Worm (Caenorhabditis elegans): ENCODE results near the gene psr-1.

DNA sequence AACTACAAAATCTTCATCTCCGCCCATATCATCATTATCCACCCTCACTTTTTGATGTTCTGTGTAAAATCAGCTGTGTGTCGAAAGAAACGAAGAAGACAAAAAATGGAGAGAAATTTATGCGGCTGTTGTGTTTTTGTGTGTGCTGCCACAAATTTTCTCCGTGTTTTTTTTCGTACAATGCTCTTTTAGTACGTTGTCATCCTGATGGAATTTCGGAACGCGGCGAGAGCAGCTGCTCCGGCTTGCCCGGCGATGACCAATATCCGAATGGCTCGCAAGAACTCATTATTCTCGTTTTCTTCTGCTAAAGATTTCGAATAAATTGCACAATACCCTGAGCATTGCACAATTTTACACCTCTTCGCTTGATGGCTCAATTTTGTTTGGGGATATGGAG, 13.7 kb upstream of the psr-1 start:
- no peak for TF ChIP-seq elt-1 (tag; optimal IDR thresholded peaks at IDR 0.05)
- no peak for TF ChIP-seq zag-1 (tag; optimal IDR thresholded peaks at IDR 0.05)
- no peak for TF ChIP-seq ama-1 (optimal IDR thresholded peaks at IDR 0.05)
- TF ChIP-seq ztf-4 (tag; optimal IDR thresholded peaks at IDR 0.05), result no peak
- TF ChIP-seq nfya-1 (tag; optimal IDR thresholded peaks at IDR 0.05; ENCODE audit: insufficient read depth), result no peak
- TF ChIP-seq nhr-237 (tag; optimal IDR thresholded peaks at IDR 0.05), result no peak
- TF ChIP-seq elt-3 (tag; optimal IDR thresholded peaks at IDR 0.05), result no peak
